Worm (Caenorhabditis elegans): ENCODE measurements around the gene Y57G11C.499.

Gene Y57G11C.499

DNA sequence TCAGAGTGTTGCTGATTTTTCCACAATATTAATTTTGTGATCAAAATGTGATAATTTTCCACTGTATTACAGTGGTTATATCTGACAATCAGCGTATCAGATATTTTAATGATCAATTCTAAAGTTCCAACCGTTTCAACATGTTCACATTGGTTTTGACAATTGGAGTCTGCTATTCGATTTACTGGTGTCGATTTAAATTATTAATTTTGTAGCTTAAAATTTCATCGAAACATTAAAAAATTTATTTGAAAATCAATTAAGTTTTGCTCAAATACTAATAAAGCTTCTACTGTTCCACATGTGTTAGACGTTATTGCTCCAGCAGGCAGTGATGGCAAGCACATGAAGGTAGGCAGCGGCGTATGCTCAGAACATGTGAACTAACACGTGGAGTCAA lies 3.1 kb upstream of the Y57G11C.499 start:
- TF ChIP-seq W03F9.2 (tag; optimal IDR thresholded peaks at IDR 0.05) (no peak), him-1 (tag; optimal IDR thresholded peaks at IDR 0.05) (no peak), dao-5 (tag; optimal IDR thresholded peaks at IDR 0.05) (no peak)

DNA sequence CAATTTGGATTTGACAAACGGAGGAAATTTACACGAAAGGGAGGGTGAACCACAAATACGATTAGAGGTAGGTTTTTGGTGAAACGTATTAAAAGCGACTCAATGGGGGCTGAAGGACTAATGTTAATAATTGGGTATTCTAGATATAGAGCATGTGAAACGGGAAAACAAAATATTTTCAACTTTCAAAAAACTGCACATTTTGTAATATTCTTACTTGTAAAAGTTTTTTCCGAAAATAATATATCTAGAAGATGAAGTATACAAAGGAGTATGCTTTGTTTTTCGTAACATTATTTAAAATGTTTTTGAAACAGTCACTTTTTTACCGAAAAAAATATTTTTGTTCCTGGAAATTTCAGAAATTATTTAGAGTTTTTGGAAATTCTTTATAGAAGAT lies 12.8 kb downstream of the Y57G11C.499 start:
- TF ChIP-seq dao-5 (tag; optimal IDR thresholded peaks at IDR 0.05) (no peak), W03F9.2 (tag; optimal IDR thresholded peaks at IDR 0.05) (no peak), him-1 (tag; optimal IDR thresholded peaks at IDR 0.05) (no peak)

- TF ChIP-seq him-1 (tag; optimal IDR thresholded peaks at IDR 0.05) (no peak), W03F9.2 (tag; optimal IDR thresholded peaks at IDR 0.05) (no peak), dao-5 (tag; optimal IDR thresholded peaks at IDR 0.05) (no peak)
Measured at ce11 chrIV:14729272-14729671, 25.5 kb downstream of the Y57G11C.499 start.

DNA sequence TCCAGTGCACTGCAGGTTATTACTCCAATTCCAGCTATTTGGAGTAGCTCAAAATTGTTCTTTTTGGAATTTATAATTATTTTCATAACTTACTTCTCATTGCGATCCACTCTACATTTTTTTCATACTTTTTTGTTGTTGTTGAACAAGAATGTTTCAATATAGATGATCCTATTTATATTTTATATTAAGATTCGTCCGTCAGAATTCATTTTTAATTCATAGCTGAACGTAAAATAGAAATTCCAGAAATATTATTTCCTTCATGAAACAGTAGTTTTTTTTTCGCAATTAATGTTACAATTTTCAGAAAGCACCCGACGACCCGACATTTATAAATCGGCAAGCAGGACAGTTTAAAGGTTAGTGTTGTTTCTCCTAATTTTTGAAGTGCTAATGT lies 26.5 kb downstream of the Y57G11C.499 start, which contains the start of gene Y57G11C.42:
Y57G11C.42 (plus strand) TSS at position 301 of the 400 bp plus-strand sequence.
- no peak for TF ChIP-seq dao-5 (tag; optimal IDR thresholded peaks at IDR 0.05)
- no peak for TF ChIP-seq W03F9.2 (tag; optimal IDR thresholded peaks at IDR 0.05)
- no peak for TF ChIP-seq him-1 (tag; optimal IDR thresholded peaks at IDR 0.05)

ce11 chrIV:14715500-14715899 lies 39.2 kb downstream of the Y57G11C.499 start, which contains the start of gene lgc-8:
TSS of gene lgc-8 (plus strand) at chrIV:14715800.
- no peak for TF ChIP-seq W03F9.2 (tag; optimal IDR thresholded peaks at IDR 0.05)

ce11 chrIV:14709286-14709685 lies 45.4 kb downstream of the Y57G11C.499 start, which contains the start of gene lgc-7:
TSS of gene lgc-7 (plus strand) at chrIV:14709586.
- TF ChIP-seq W03F9.2 (tag; optimal IDR thresholded peaks at IDR 0.05) = no peak
- TF ChIP-seq dao-5 (tag; optimal IDR thresholded peaks at IDR 0.05) = no peak
- no peak for TF ChIP-seq him-1 (tag; optimal IDR thresholded peaks at IDR 0.05)

DNA sequence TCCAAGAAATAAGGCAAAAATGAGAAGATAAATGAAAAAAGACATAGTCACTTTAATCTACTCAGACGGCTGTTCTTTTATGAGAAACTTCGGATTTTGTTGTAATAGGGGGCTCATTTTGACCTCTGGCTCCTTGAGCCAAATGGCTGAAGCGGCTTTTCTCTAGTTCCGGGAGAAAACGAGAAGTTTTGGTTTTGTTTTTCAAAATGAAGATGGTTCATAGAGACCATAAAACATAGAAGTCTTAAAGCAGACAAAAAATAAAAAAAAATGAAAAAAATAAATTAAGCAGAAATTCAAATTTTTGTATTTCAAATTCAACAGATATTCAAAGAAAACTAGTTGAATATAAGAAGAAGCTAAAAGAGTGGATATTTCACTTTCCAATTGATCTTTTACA lies 48.4 kb downstream of the Y57G11C.499 start, which contains the start of gene Y57G11C.41:
Y57G11C.41 (minus strand) TSS at position 101 of the 400 bp plus-strand sequence.
- TF ChIP-seq him-1 (tag; optimal IDR thresholded peaks at IDR 0.05) (no peak), W03F9.2 (tag; optimal IDR thresholded peaks at IDR 0.05) (no peak), dao-5 (tag; optimal IDR thresholded peaks at IDR 0.05) (no peak)

ce11 chrIV:14704952-14705351 lies 49.8 kb downstream of the Y57G11C.499 start:
- TF ChIP-seq him-1 (tag; optimal IDR thresholded peaks at IDR 0.05) (no peak), dao-5 (tag; optimal IDR thresholded peaks at IDR 0.05) (no peak), W03F9.2 (tag; optimal IDR thresholded peaks at IDR 0.05) (no peak)

DNA sequence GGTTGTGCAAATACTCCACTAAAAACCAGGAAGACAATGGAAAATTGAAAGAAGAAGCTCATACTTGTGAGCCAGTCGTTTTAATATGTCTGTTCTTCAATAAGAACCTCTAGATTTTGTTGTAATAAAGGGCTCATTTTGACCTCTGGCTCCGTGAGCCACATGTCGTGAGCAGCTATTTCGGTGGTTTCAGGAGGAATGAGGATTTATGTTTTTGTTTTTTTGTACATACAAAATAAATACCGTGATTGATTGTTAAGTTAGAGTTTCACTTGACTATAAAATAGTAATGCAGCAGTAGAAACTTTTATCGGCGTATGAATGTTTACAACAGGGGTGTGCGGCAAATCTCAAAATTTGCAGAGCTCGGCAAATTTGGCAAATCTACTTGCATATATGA lies 50.6 kb downstream of the Y57G11C.499 start, which contains the start of gene Y57G11C.40:
Y57G11C.40 (minus strand) TSS at position 101 of the 400 bp plus-strand sequence.
- no peak for TF ChIP-seq dao-5 (tag; optimal IDR thresholded peaks at IDR 0.05)
- no peak for TF ChIP-seq W03F9.2 (tag; optimal IDR thresholded peaks at IDR 0.05)
- TF ChIP-seq him-1 (tag; optimal IDR thresholded peaks at IDR 0.05) = no peak

All from whole organism, L4/young adult.